Worm (Caenorhabditis elegans): ENCODE results near the gene mib-1.

The mib-1 gene

DNA sequence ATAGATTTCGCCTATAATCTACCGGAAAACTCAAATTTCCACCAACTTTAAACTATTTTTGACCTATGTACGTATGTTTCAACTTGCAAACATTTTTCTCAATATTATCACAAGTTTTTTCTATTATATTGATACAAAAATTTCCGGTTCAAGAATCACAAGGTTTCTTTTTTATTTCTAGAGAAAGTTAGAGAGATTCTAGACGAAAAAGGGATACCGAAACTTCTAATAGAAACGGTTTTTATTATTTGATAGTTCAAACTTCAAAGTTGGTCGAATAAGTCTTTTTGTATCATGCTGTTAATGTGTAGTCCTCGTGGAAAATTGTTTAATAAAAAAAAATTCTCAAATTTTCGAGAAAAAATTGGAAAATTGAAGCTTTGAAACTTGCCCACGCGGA, 35.4 kb downstream of the mib-1 start (continued):
- TF ChIP-seq nhr-84 (tag; optimal IDR thresholded peaks at IDR 0.05) (no peak), lin-15B (tag; optimal IDR thresholded peaks at IDR 0.05) (no peak)

DNA sequence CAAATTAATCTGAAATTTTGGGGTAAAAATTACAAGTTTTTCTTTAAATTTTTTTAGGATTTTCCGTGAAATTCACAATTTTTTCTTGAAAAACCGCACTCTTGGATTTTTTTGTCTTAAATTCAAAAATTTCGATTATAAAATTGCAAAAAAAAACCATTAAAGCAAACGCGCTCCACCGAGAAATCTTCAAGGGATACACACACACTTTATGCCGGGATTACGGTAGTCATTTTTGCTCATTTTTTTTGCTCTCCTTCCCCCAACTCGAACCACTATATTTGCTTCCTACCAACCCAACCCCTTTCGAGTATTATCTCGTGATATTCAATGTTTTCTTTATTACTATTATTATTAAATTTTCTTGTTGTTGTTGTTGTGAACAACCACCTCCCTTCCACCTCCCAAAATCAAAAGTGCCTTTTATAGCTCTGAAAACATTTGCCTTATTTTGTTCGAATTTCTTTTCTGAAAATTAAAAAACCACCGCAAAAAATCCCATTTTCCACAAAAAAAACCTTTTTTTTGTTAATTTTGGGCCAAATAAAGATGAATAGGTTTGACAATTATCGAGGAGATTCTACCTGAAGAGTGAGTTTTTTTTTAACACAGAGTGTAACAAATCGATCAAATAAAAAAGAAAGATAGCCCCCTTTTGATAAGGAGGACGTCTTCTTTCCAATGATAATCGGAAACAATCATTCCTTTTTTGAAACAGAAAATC, 38.6 kb downstream of the mib-1 start, which contains the start of gene Y47D3A.32:
TSS of gene Y47D3A.32 (plus strand) at position 674 of the 724 bp plus-strand sequence.
- TF ChIP-seq unc-130 (tag; optimal IDR thresholded peaks at IDR 0.05) (no peak), nhr-237 (tag; optimal IDR thresholded peaks at IDR 0.05) (no peak), mab-9 (GFP tag; IDR thresholded peaks at IDR 0.05) (no peak), elt-2 (tag; optimal IDR thresholded peaks at IDR 0.05) (no peak), snpc-4 (tag; optimal IDR thresholded peaks at IDR 0.05) (no peak), aly-2 (tag; optimal IDR thresholded peaks at IDR 0.05) (peak; percentile 20), lsy-2 (tag; optimal IDR thresholded peaks at IDR 0.05) (peak in 1 of 2 experiments; percentile 14), nhr-12 (tag; optimal IDR thresholded peaks at IDR 0.05) (no peak), tbx-2 (tag; optimal IDR thresholded peaks at IDR 0.05) (no peak), isw-1 (GFP tag; IDR thresholded peaks at IDR 0.05) (no peak), nhr-71 (tag; optimal IDR thresholded peaks at IDR 0.05) (peak; percentile 6)

DNA sequence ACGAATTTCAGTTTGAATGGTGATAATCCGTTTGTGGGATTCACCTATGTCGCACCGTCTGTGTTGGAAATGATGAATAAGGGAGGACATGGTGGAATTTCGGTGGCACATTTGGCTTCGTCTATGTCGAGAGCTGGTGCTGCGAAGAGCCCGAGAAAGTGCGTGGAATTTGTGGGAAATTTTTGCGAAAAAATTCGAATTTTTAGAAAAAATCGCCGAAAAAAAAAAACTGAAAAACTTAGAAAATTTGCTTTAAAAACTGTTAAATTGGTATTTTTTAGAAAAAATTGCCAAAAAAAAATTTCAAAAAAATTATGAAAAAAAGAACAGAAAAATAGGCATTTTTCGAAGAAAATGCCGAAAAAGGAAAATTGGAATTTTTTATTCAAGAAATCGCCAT, 41.6 kb downstream of the mib-1 start:
- TF ChIP-seq efl-3 (GFP tag; optimal IDR thresholded peaks at IDR 0.05) = no peak
- no peak for TF ChIP-seq nhr-85 (tag)
- TF ChIP-seq nhr-71 (tag; optimal IDR thresholded peaks at IDR 0.05) = no peak
- no peak for TF ChIP-seq F16B12.6 (tag; optimal IDR thresholded peaks at IDR 0.05)
- no peak for TF ChIP-seq egl-27 (tag; optimal IDR thresholded peaks at IDR 0.05)
- TF ChIP-seq zag-1 (tag; optimal IDR thresholded peaks at IDR 0.05) = no peak
- TF ChIP-seq swsn-7 (tag; optimal IDR thresholded peaks at IDR 0.05) = no peak
- no peak for TF ChIP-seq C16A3.4 (tag; optimal IDR thresholded peaks at IDR 0.05)

DNA sequence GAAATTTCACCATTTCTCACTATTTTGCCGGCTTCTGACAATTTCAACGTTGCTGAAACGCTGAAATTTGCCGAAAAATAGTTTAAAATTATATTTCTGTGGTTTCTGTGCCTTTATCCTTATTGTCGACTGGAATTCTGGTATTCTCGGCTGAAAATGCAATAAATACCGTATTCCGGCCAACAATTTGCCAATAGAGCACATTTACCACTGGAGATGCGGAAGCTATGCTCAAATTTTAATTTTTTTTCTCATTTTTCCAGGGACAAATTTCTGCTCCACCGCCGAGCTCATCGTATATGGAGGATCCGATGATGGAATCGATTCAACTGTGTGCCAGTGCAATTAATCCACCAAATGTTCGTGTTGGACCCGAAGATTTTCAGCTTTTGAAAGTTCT, 43.9 kb downstream of the mib-1 start:
- TF ChIP-seq lin-13 (GFP tag; optimal IDR thresholded peaks at IDR 0.05) (no peak), nhr-237 (tag; optimal IDR thresholded peaks at IDR 0.05) (no peak), mef-2 (tag; optimal IDR thresholded peaks at IDR 0.05) (no peak), nhr-20 (tag; optimal IDR thresholded peaks at IDR 0.05) (no peak)

DNA sequence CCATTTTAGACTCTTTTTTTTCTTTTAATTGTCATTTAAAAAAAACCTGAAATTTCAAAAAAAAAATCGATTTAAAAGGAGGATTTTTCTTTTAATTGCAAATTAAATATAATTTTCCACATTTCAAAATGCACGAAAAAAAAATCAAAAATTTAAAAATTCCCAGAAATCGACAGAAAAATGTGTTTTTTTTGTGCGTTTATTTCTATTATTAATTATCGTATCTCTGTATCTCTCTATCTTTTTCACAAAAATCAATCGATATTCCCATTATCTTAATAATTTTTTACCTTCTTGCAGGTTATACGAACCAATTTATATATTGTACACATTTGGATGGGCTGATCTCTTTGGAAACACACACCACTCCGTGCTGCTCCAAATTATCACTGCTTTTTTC, 45.7 kb downstream of the mib-1 start, which contains the start of gene rsks-1:
TSS of gene rsks-1 (plus strand) at position 301 of the 400 bp plus-strand sequence.
- no peak for TF ChIP-seq mab-9 (GFP tag; IDR thresholded peaks at IDR 0.05)

DNA sequence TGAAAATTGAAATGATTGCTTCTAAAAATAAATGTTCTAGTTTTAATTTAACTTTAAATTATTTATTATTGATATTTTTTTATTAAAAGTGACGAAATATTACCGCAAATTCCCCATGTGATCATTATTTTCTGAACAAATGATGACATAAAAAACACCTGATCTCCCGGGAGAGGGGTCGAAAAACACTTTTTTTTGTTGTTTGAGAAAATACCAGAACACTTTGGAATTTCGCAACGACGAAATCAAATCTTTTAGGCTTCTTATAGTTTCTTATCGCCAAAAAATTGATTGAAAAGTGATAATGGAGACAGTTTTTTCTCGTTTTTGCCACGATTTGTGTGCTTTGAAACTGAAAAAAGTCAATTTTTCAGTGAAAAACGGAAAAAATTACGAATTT, 46.1 kb downstream of the mib-1 start:
- TF ChIP-seq grh-1 (GFP tag; IDR thresholded peaks at IDR 0.05) (no peak), nhr-84 (tag; optimal IDR thresholded peaks at IDR 0.05) (no peak), lin-35 (GFP tag; optimal IDR thresholded peaks at IDR 0.05) (peak in 1 of 2 experiments; percentile 28), pax-3 (tag; optimal IDR thresholded peaks at IDR 0.05) (no peak), dpl-1 (GFP tag; optimal IDR thresholded peaks at IDR 0.05) (no peak), fos-1 (tag; optimal IDR thresholded peaks at IDR 0.05) (no peak), skn-1 (tag; optimal IDR thresholded peaks at IDR 0.05) (peak; percentile 96), ces-1 (GFP tag; optimal IDR thresholded peaks at IDR 0.05) (no peak)

DNA sequence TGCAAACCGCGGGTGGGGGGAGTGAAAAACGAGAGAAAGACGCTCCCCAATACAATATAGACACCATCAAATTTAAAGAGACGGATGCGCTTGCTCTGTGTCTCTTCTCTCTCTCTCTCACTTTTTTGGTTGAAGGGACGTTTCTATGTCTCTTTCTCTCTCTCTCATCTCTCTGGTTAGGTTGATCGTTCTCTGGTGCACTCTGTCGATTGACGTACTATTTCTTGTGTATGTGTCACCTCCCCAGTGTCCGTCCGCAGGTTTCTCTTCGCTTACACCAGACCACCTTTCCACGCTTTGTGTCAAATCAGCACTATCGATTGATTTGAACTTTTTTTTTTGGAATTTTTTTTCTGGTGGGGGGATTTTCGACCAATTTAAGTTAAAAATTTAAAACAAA, 47.1 kb downstream of the mib-1 start:
- TF ChIP-seq aly-2 (tag; optimal IDR thresholded peaks at IDR 0.05) (no peak), unc-30 (tag; optimal IDR thresholded peaks at IDR 0.05) (no peak), ceh-8 (GFP tag; optimal IDR thresholded peaks at IDR 0.05) (no peak), unc-130 (tag; optimal IDR thresholded peaks at IDR 0.05) (peak; percentile 67), sox-4 (tag; optimal IDR thresholded peaks at IDR 0.05) (no peak), ces-1 (GFP tag; optimal IDR thresholded peaks at IDR 0.05) (no peak), nhr-47 (tag; optimal IDR thresholded peaks at IDR 0.05) (peak; percentile 72), lin-35 (GFP tag; optimal IDR thresholded peaks at IDR 0.05) (peak; percentile 70 to 75), mdl-1 (tag; optimal IDR thresholded peaks at IDR 0.05) (peak in 1 of 2 experiments; percentile 60), dpl-1 (GFP tag; optimal IDR thresholded peaks at IDR 0.05) (peak; percentile 11 to 51 (median 50)), lin-15B (tag; optimal IDR thresholded peaks at IDR 0.05) (no peak), jun-1 (tag; optimal IDR thresholded peaks at IDR 0.05) (peak; percentile 57), tlp-1 (tag; optimal IDR thresholded peaks at IDR 0.05) (no peak), irx-1 (tag; optimal IDR thresholded peaks at IDR 0.05) (peak; percentile 20), mef-2 (tag; optimal IDR thresholded peaks at IDR 0.05) (no peak), ets-5 (GFP tag; IDR thresholded peaks at IDR 0.05) (no peak), pag-3 (tag; optimal IDR thresholded peaks at IDR 0.05; ENCODE audit: borderline replicate concordance, insufficient read depth) (no peak), nhr-84 (tag; optimal IDR thresholded peaks at IDR 0.05) (no peak)

Data from whole organism, L1 larva.